Worm (Caenorhabditis elegans) whole organism, mixed stage, embryonic: ENCODE results near the gene gcst-1.

Source experiments
- M03D4.4 ChIP-seq: sonication (generic microtip); optimal IDR thresholded peaks from 2 replicates; lab custom pipeline; 2017; ENCODE audit warnings: mild to moderate bottlenecking, missing genetic modification characterization, missing compliant biosample characterization
- bed-3 ChIP-seq: fragments of 200-800 bp; sonication (Bioruptor generic); optimal IDR thresholded peaks from 3 replicates; lab custom pipeline; 2018; ENCODE audit warnings: mild to moderate bottlenecking, missing genetic modification characterization, moderate library complexity, missing compliant biosample characterization
- blmp-1 ChIP-seq: fragments of 150-350 bp; optimal IDR thresholded peaks from 2 replicates; lab custom pipeline; 2014; ENCODE audit warnings: missing biosample characterization, missing genetic modification characterization
- ceh-39 ChIP-seq: fragments of 150-350 bp; optimal IDR thresholded peaks from 2 replicates; lab custom pipeline; 2014; ENCODE audit warnings: missing biosample characterization, missing genetic modification characterization
- ceh-43 ChIP-seq: fragments of 200-800 bp; sonication (Bioruptor generic); optimal IDR thresholded peaks from 2 replicates; lab custom pipeline; 2018; ENCODE audit warnings: mild to moderate bottlenecking, missing genetic modification characterization, moderate library complexity, missing compliant biosample characterization
- ceh-83 ChIP-seq: fragments of 200-800 bp; sonication (Bioruptor generic); optimal IDR thresholded peaks from 2 replicates; lab custom pipeline; 2018; ENCODE audit warnings: mild to moderate bottlenecking, missing genetic modification characterization, missing compliant biosample characterization
- ces-1 ChIP-seq: fragments of 150-350 bp; optimal IDR thresholded peaks from 2 replicates; lab custom pipeline; 2014; ENCODE audit warnings: missing biosample characterization, missing genetic modification reagents, missing genetic modification characterization
- cnd-1 ChIP-seq: fragments of 200-800 bp; sonication (Bioruptor generic); optimal IDR thresholded peaks from 2 replicates; lab custom pipeline; 2018; ENCODE audit warnings: mild to moderate bottlenecking, missing genetic modification characterization, missing compliant biosample characterization
- drap-1 ChIP-seq: fragments of 200-800 bp; sonication (Bioruptor generic); optimal IDR thresholded peaks from 3 replicates; lab custom pipeline; 2018; ENCODE audit warnings: mild to moderate bottlenecking, missing genetic modification characterization, missing compliant biosample characterization
- elt-1 ChIP-seq: sonication (generic microtip); optimal IDR thresholded peaks from 2 replicates; lab custom pipeline; 2017; ENCODE audit warnings: missing genetic modification characterization, mild to moderate bottlenecking, missing compliant biosample characterization, antibody characterized with exemption, moderate library complexity, borderline replicate concordance; ENCODE audit not compliant: insufficient read depth
- elt-3 ChIP-seq: fragments of 150-350 bp; optimal IDR thresholded peaks from 2 replicates; lab custom pipeline; 2014; ENCODE audit warnings: missing biosample characterization, missing genetic modification characterization
- flh-1 ChIP-seq: fragments of 200-800 bp; sonication (Bioruptor generic); optimal IDR thresholded peaks from 2 replicates; lab custom pipeline; 2018; ENCODE audit warnings: mild to moderate bottlenecking, missing genetic modification characterization, moderate library complexity, missing compliant biosample characterization
- ham-2 ChIP-seq: fragments of 200-800 bp; sonication (Bioruptor generic); optimal IDR thresholded peaks from 2 replicates; lab custom pipeline; 2018; ENCODE audit warnings: mild to moderate bottlenecking, missing genetic modification characterization, missing compliant biosample characterization
- hlh-1 ChIP-seq: fragments of 150-350 bp; optimal IDR thresholded peaks from 2 replicates; lab custom pipeline; 2014; ENCODE audit warnings: missing biosample characterization, missing genetic modification reagents, missing genetic modification characterization
- lin-13 ChIP-seq: fragments of 150-350 bp; optimal IDR thresholded peaks from 2 replicates; lab custom pipeline; 2014; ENCODE audit warnings: missing biosample characterization, missing genetic modification characterization
- lsy-2 ChIP-seq: fragments of 150-350 bp; optimal IDR thresholded peaks from 2 replicates; lab custom pipeline; 2014; ENCODE audit warnings: missing biosample characterization, missing genetic modification characterization
- mab-5 ChIP-seq: fragments of 150-350 bp; optimal IDR thresholded peaks from 2 replicates; lab custom pipeline; 2014; ENCODE audit warnings: missing biosample characterization, missing genetic modification characterization
- mep-1 ChIP-seq: fragments of 150-350 bp; optimal IDR thresholded peaks from 2 replicates; lab custom pipeline; 2017; ENCODE audit warnings: missing biosample characterization, missing genetic modification reagents, missing genetic modification characterization, inconsistent platforms
- mls-2 ChIP-seq: sonication (generic microtip); optimal IDR thresholded peaks from 2 replicates; lab custom pipeline; 2016; ENCODE audit warnings: mild to moderate bottlenecking, missing genetic modification characterization, moderate library complexity, missing compliant biosample characterization
- nhr-12 ChIP-seq: fragments of 150-350 bp; optimal IDR thresholded peaks from 2 replicates; lab custom pipeline; 2014; ENCODE audit warnings: missing biosample characterization, missing genetic modification characterization
- nhr-2 ChIP-seq: fragments of 150-350 bp; optimal IDR thresholded peaks from 2 replicates; lab custom pipeline; 2014; ENCODE audit warnings: missing biosample characterization, missing genetic modification characterization
- nhr-237 ChIP-seq: fragments of 150-350 bp; optimal IDR thresholded peaks from 2 replicates; lab custom pipeline; 2014; ENCODE audit warnings: missing biosample characterization, missing genetic modification characterization
- nhr-28 ChIP-seq: fragments of 150-350 bp; optimal IDR thresholded peaks from 2 replicates; lab custom pipeline; 2014; ENCODE audit warnings: missing biosample characterization, missing genetic modification characterization
- nhr-76 ChIP-seq: sonication (generic microtip); optimal IDR thresholded peaks from 2 replicates; lab custom pipeline; 2017; ENCODE audit warnings: missing biosample characterization, missing genetic modification characterization
- pha-4 ChIP-seq: fragments of 150-350 bp; optimal IDR thresholded peaks from 2 replicates; lab custom pipeline; 2018; ENCODE audit warnings: missing biosample characterization, missing genetic modification reagents, missing genetic modification characterization
- sem-2 ChIP-seq: fragments of 200-800 bp; sonication (Bioruptor generic); optimal IDR thresholded peaks from 2 replicates; lab custom pipeline; 2018; ENCODE audit warnings: mild to moderate bottlenecking, missing genetic modification characterization, missing compliant biosample characterization
- snpc-4 ChIP-seq: fragments of 150-350 bp; optimal IDR thresholded peaks from 2 replicates; lab custom pipeline; 2014; ENCODE audit warnings: missing biosample characterization, missing genetic modification characterization
- sptf-1 ChIP-seq: sonication (generic microtip); optimal IDR thresholded peaks from 2 replicates; lab custom pipeline; 2017; ENCODE audit warnings: mild to moderate bottlenecking, missing genetic modification characterization, moderate library complexity, missing compliant biosample characterization
- tbx-8 ChIP-seq: fragments of 200-800 bp; sonication (Bioruptor generic); optimal IDR thresholded peaks from 2 replicates; lab custom pipeline; 2018; ENCODE audit warnings: mild to moderate bottlenecking, missing genetic modification characterization, moderate library complexity, missing compliant biosample characterization
- unc-120 ChIP-seq: sonication (generic microtip); optimal IDR thresholded peaks from 2 replicates; lab custom pipeline; 2017; ENCODE audit warnings: missing genetic modification characterization, missing compliant biosample characterization; ENCODE audit not compliant: poor library complexity, severe bottlenecking
- unc-62 ChIP-seq: fragments of 150-350 bp; optimal IDR thresholded peaks from 2 replicates; lab custom pipeline; 2014; ENCODE audit warnings: missing biosample characterization, missing genetic modification reagents, missing genetic modification characterization
- zip-8 ChIP-seq: fragments of 150-350 bp; optimal IDR thresholded peaks from 2 replicates; lab custom pipeline; 2014; ENCODE audit warnings: missing biosample characterization, missing genetic modification characterization
- ztf-11 ChIP-seq: fragments of 150-350 bp; optimal IDR thresholded peaks from 2 replicates; lab custom pipeline; 2014; ENCODE audit warnings: missing biosample characterization, missing genetic modification characterization

The gcst-1 gene

DNA sequence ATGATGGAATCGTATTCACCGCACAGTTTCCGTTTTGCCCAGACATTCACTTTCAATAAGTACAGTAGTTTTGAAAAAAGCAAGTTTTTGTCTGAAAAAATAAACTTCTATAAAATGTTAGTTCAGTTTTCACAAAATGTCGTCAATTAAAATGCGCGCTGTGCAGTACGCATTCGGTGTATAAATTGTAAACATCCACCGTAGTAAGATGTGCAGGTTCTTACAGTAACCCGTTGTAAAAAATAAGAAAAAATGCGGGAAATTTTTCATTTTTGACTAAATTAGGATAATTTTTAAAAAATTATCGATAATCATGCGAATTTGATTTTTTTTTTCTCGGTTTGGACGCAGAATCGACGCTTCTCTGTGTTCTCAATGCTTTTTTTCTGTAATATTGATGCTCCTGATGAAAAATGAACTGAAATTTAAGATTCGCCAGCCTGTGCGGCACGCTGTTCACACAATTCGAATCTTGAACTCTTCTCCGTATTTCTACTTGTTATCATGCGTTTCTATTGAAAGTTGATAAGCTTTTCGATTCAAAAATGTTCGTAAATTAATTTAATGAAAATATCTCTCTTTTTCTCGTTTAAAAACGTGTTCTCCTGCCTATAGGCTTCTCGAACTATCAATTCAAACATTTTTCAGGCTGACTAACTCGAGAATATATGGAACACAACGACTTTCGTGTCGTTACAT, 4.7 kb downstream of the gcst-1 start, which contains the start of gene rga-3:
rga-3 (plus strand) TSS at position 649 of the 699 bp plus-strand sequence.
- TF ChIP-seq drap-1: no peak
- TF ChIP-seq nhr-237 (tag; lab: Kevin White, UChicago): no peak
- TF ChIP-seq lin-13 (tag; lab: Kevin White, UChicago): no peak
- no peak for TF ChIP-seq nhr-28 (tag; lab: Kevin White, UChicago)
- no peak for TF ChIP-seq ceh-83

- no peak for TF ChIP-seq mep-1 (tag; lab: Kevin White, UChicago)
- no peak for TF ChIP-seq tbx-8 (GFP tag; lab: Kevin White, UChicago)
- no peak for TF ChIP-seq ztf-11 (tag; lab: Kevin White, UChicago)
- no peak for TF ChIP-seq nhr-237 (tag; lab: Kevin White, UChicago)
- no peak for TF ChIP-seq unc-120
- TF ChIP-seq blmp-1 (tag; lab: Kevin White, UChicago): no peak
- no peak for TF ChIP-seq ceh-83
- no peak for TF ChIP-seq hlh-1 (tag; lab: Kevin White, UChicago)
- TF ChIP-seq zip-8: no peak
Observed at ce11 chrV:5722093-5722492, 9.4 kb downstream of the gcst-1 start.

DNA sequence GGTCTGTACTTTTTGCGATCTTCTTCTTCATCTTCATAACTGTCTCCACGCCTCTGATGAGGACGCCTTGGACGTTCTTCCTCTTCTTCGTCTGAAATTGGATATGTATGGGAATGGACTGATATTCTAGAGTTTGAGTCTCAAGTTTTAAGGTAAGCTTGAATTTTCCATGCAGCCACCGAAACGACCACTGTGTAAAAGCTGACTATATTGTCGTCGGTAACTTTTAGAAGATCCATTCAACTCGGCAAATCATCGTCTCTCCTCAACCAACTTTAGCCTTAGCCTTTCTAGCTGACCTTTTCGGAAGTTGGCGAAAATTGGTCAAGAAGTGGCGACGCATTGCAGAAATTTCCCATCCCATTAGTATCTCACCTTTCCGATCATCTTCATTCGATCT, 11.7 kb downstream of the gcst-1 start:
- TF ChIP-seq bed-3 (GFP tag; lab: Kevin White, UChicago): no peak
- no peak for TF ChIP-seq mls-2 (tag; lab: Kevin White, UChicago)
- TF ChIP-seq pha-4: no peak
- no peak for TF ChIP-seq nhr-2
- TF ChIP-seq unc-120: no peak
- no peak for TF ChIP-seq nhr-12 (tag; lab: Kevin White, UChicago)
- TF ChIP-seq ztf-11 (tag; lab: Kevin White, UChicago): no peak
- TF ChIP-seq unc-62 (GFP tag; lab: Kevin White, UChicago): no peak
- no peak for TF ChIP-seq tbx-8 (GFP tag; lab: Kevin White, UChicago)
- TF ChIP-seq sem-2 (GFP tag; lab: Kevin White, UChicago): no peak
- TF ChIP-seq mab-5: no peak
- no peak for TF ChIP-seq nhr-237 (tag; lab: Kevin White, UChicago)
- TF ChIP-seq sptf-1 (tag; lab: Kevin White, UChicago): no peak
- no peak for TF ChIP-seq flh-1 (GFP tag; lab: Kevin White, UChicago)
- TF ChIP-seq snpc-4: no peak
- no peak for TF ChIP-seq ceh-83
- TF ChIP-seq zip-8: no peak

- no peak for TF ChIP-seq nhr-76 (tag; lab: Kevin White, UChicago)
- no peak for TF ChIP-seq ces-1
- TF ChIP-seq hlh-1 (tag; lab: Kevin White, UChicago): no peak
- no peak for TF ChIP-seq ham-2 (GFP tag; lab: Kevin White, UChicago)
- TF ChIP-seq elt-1 (tag; lab: Kevin White, UChicago): no peak
- TF ChIP-seq cnd-1 (tag; lab: Kevin White, UChicago): no peak
- TF ChIP-seq mls-2 (tag; lab: Kevin White, UChicago): no peak
- TF ChIP-seq bed-3 (GFP tag; lab: Kevin White, UChicago): no peak
- TF ChIP-seq unc-120: no peak
- no peak for TF ChIP-seq blmp-1 (tag; lab: Kevin White, UChicago)
Observed at ce11 chrV:5726463-5726862, 13.7 kb downstream of the gcst-1 start, which contains the start of gene K09H11.4. Gene K09H11.4, minus strand, starts transcription at chrV:5726563.

- TF ChIP-seq unc-120 (no peak), ceh-39 (tag; lab: Kevin White, UChicago) (no peak), snpc-4 (no peak), zip-8 (no peak), M03D4.4 (tag; lab: Kevin White, UChicago) (no peak), elt-3 (no peak), ceh-43 (GFP tag; lab: Kevin White, UChicago) (no peak), drap-1 (no peak), sptf-1 (tag; lab: Kevin White, UChicago) (no peak), ceh-83 (no peak), unc-62 (GFP tag; lab: Kevin White, UChicago) (no peak), lsy-2 (tag; lab: Kevin White, UChicago) (no peak), ces-1 (no peak), ham-2 (GFP tag; lab: Kevin White, UChicago) (no peak), nhr-76 (tag; lab: Kevin White, UChicago) (no peak), nhr-2 (no peak)
- TF ChIP-seq, all 35 proteins: peak for 0
Observed at ce11 chrV:5730783-5731182, 18.1 kb downstream of the gcst-1 start, which contains the start of gene K09H11.15. Gene K09H11.15, minus strand, starts transcription at chrV:5730883.
